Fruit fly (Drosophila melanogaster) whole organism, prepupa: ENCODE results near the gene gt.
A peak's percentile ranks its signal among the peaks of the same experiment; 100 is the strongest.

ENCODE experiments used
- Blimp-1 ChIP-seq: fragments of 200-800 bp; sonication (Bioruptor generic); optimal IDR thresholded peaks from 3 replicates; lab custom pipeline; 2017; ENCODE audit warnings: missing biosample characterization, missing genetic modification characterization, mild to moderate bottlenecking, moderate library complexity, missing genetic modification reagents
- CG10631 ChIP-seq: fragments of 200-800 bp; sonication (Bioruptor generic); optimal IDR thresholded peaks from 2 replicates; lab custom pipeline; 2016; ENCODE audit warnings: missing biosample characterization, missing genetic modification characterization
- CG11294 ChIP-seq: fragments of 200-800 bp; sonication (Bioruptor generic); IDR thresholded peaks from 2 replicates; pipeline ENCODE4 v1.3.6; 2022; ENCODE audit warnings: missing biosample characterization, missing genetic modification characterization
- CG11762 ChIP-seq: fragments of 200-800 bp; sonication (Bioruptor generic); optimal IDR thresholded peaks from 3 replicates; lab custom pipeline; 2016; ENCODE audit warnings: missing biosample characterization, missing genetic modification characterization; ENCODE audit not compliant: insufficient read depth
- CG11902 ChIP-seq: fragments of 200-800 bp; sonication (Bioruptor generic); optimal IDR thresholded peaks from 3 replicates; lab custom pipeline; 2016; ENCODE audit warnings: missing biosample characterization, missing genetic modification characterization
- CG15336 ChIP-seq: fragments of 200-800 bp; sonication (Bioruptor generic); IDR thresholded peaks from 2 replicates; pipeline ENCODE4 v1.3.6; 2022; ENCODE audit warnings: missing biosample characterization, missing genetic modification characterization
- CG1621 ChIP-seq: fragments of 200-800 bp; sonication (Bioruptor generic); optimal IDR thresholded peaks from 3 replicates; lab custom pipeline; 2018; ENCODE audit warnings: missing biosample characterization, mild to moderate bottlenecking, missing genetic modification characterization
- CG16779 ChIP-seq: fragments of 200-800 bp; sonication (Bioruptor generic); optimal IDR thresholded peaks from 3 replicates; lab custom pipeline; 2017; ENCODE audit warnings: missing biosample characterization, mild to moderate bottlenecking, missing genetic modification characterization
- CG3032 ChIP-seq: fragments of 200-800 bp; optimal IDR thresholded peaks from 2 replicates; lab custom pipeline; 2019; ENCODE audit warnings: missing biosample characterization, mild to moderate bottlenecking, missing genetic modification characterization, moderate library complexity
- CG32006 ChIP-seq: fragments of 200-800 bp; sonication (Bioruptor generic); optimal IDR thresholded peaks from 3 replicates; lab custom pipeline; 2017; ENCODE audit warnings: missing biosample characterization, mild to moderate bottlenecking, missing genetic modification characterization
- CG34406 ChIP-seq: fragments of 200-800 bp; sonication (Bioruptor generic); optimal IDR thresholded peaks from 3 replicates; lab custom pipeline; 2016; ENCODE audit warnings: missing biosample characterization, missing genetic modification characterization
- CG3919 ChIP-seq: fragments of 200-800 bp; sonication (Bioruptor generic); optimal IDR thresholded peaks from 3 replicates; lab custom pipeline; 2016; ENCODE audit warnings: missing biosample characterization, missing genetic modification characterization
- CG4318 ChIP-seq: fragments of 200-800 bp; sonication (Bioruptor generic); optimal IDR thresholded peaks from 3 replicates; lab custom pipeline; 2017; ENCODE audit warnings: missing biosample characterization, mild to moderate bottlenecking, missing genetic modification characterization
- CG6163 ChIP-seq: fragments of 200-800 bp; sonication (Bioruptor generic); IDR thresholded peaks from 3 replicates; pipeline ENCODE4 v1.3.6; 2022; ENCODE audit warnings: missing biosample characterization, missing genetic modification characterization
- CG6276 ChIP-seq: fragments of 200-800 bp; sonication (Bioruptor generic); optimal IDR thresholded peaks from 2 replicates; lab custom pipeline; 2017; ENCODE audit warnings: missing biosample characterization, mild to moderate bottlenecking, missing genetic modification characterization
- CG6792 ChIP-seq: fragments of 200-800 bp; sonication (Bioruptor generic); optimal IDR thresholded peaks from 3 replicates; lab custom pipeline; 2016; ENCODE audit warnings: missing biosample characterization, missing genetic modification characterization
- CG6808 ChIP-seq: fragments of 200-800 bp; sonication (Bioruptor generic); optimal IDR thresholded peaks from 3 replicates; lab custom pipeline; 2017; ENCODE audit warnings: missing biosample characterization, missing genetic modification characterization, mild to moderate bottlenecking, moderate library complexity, missing genetic modification reagents
- CG6854 ChIP-seq: fragments of 200-800 bp; sonication (Bioruptor generic); optimal IDR thresholded peaks from 2 replicates; lab custom pipeline; 2017; ENCODE audit warnings: missing biosample characterization, mild to moderate bottlenecking, missing genetic modification characterization
- CG7368 ChIP-seq: fragments of 200-800 bp; sonication (Bioruptor generic); optimal IDR thresholded peaks from 3 replicates; lab custom pipeline; 2016; ENCODE audit warnings: missing biosample characterization, missing genetic modification characterization
- CG8319 ChIP-seq: fragments of 200-800 bp; sonication (Bioruptor generic); optimal IDR thresholded peaks from 3 replicates; lab custom pipeline; 2016; ENCODE audit warnings: missing biosample characterization, missing genetic modification characterization
- CG8632 ChIP-seq: fragments of 200-800 bp; sonication (Bioruptor generic); optimal IDR thresholded peaks from 3 replicates; lab custom pipeline; 2016; ENCODE audit warnings: missing biosample characterization, missing genetic modification characterization
- CG9139 ChIP-seq: fragments of 200-800 bp; sonication (Bioruptor generic); optimal IDR thresholded peaks from 3 replicates; lab custom pipeline; 2017; ENCODE audit warnings: missing biosample characterization, mild to moderate bottlenecking, missing genetic modification characterization
- Eip75B ChIP-seq: fragments of 200-800 bp; sonication (Bioruptor generic); optimal IDR thresholded peaks from 3 replicates; lab custom pipeline; 2016; ENCODE audit warnings: missing biosample characterization, missing genetic modification characterization
- Eip78C ChIP-seq: fragments of 200-800 bp; sonication (Bioruptor generic); peaks from one replicate; lab custom pipeline; 2016; ENCODE audit warnings: missing biosample characterization, missing genetic modification characterization
- Eip93F ChIP-seq: fragments of 200-800 bp; sonication (Bioruptor generic); optimal IDR thresholded peaks from 2 replicates; lab custom pipeline; 2016; ENCODE audit warnings: missing biosample characterization, mild to moderate bottlenecking, missing genetic modification characterization
- Gug ChIP-seq: fragments of 200-800 bp; sonication (Bioruptor generic); IDR thresholded peaks from 2 replicates; pipeline ENCODE4 v1.3.6; 2022; ENCODE audit warnings: missing biosample characterization, missing genetic modification characterization
- Hr38 ChIP-seq: sonication (Bioruptor generic); optimal IDR thresholded peaks from 2 replicates; lab custom pipeline; 2016; ENCODE audit warnings: missing biosample characterization, missing genetic modification characterization
- Hr39 ChIP-seq: fragments of 200-800 bp; sonication (Bioruptor generic); optimal IDR thresholded peaks from 2 replicates; lab custom pipeline; 2016; ENCODE audit warnings: missing biosample characterization, missing genetic modification characterization
- Hr4 ChIP-seq: fragments of 200-800 bp; sonication (Bioruptor generic); optimal IDR thresholded peaks from 3 replicates; lab custom pipeline; 2016; ENCODE audit warnings: missing biosample characterization, missing genetic modification characterization
- Lpt ChIP-seq: fragments of 200-800 bp; sonication (Bioruptor generic); optimal IDR thresholded peaks from 3 replicates; lab custom pipeline; 2016; ENCODE audit warnings: missing biosample characterization, missing genetic modification characterization
- OdsH ChIP-seq: fragments of 200-800 bp; sonication (Bioruptor generic); optimal IDR thresholded peaks from 3 replicates; lab custom pipeline; 2016; ENCODE audit warnings: missing biosample characterization, missing genetic modification characterization
- Smox ChIP-seq: fragments of 200-800 bp; sonication (Bioruptor generic); optimal IDR thresholded peaks from 3 replicates; lab custom pipeline; 2016; ENCODE audit warnings: missing biosample characterization, missing genetic modification characterization
- Sox102F ChIP-seq: fragments of 200-800 bp; sonication (Bioruptor generic); optimal IDR thresholded peaks from 2 replicates; lab custom pipeline; 2016; ENCODE audit warnings: missing biosample characterization, mild to moderate bottlenecking, missing genetic modification characterization
- Sox15 ChIP-seq: fragments of 200-800 bp; sonication (Bioruptor generic); optimal IDR thresholded peaks from 3 replicates; lab custom pipeline; 2016; ENCODE audit warnings: missing biosample characterization, missing genetic modification characterization
- achi ChIP-seq: fragments of 200-800 bp; sonication (Bioruptor generic); optimal IDR thresholded peaks from 3 replicates; lab custom pipeline; 2016; ENCODE audit warnings: missing biosample characterization, missing genetic modification characterization
- dsx ChIP-seq: fragments of 200-800 bp; optimal IDR thresholded peaks from 3 replicates; lab custom pipeline; 2019; ENCODE audit warnings: missing biosample characterization, mild to moderate bottlenecking, missing genetic modification characterization, moderate library complexity; ENCODE audit not compliant: poor library complexity, severe bottlenecking
- eg ChIP-seq: fragments of 200-800 bp; sonication (Bioruptor generic); IDR thresholded peaks from 3 replicates; pipeline ENCODE4 v1.3.6; 2022; ENCODE audit warnings: missing biosample characterization, missing genetic modification characterization
- esn ChIP-seq: fragments of 200-800 bp; sonication (Bioruptor generic); optimal IDR thresholded peaks from 2 replicates; lab custom pipeline; 2016; ENCODE audit warnings: missing biosample characterization, mild to moderate bottlenecking, missing genetic modification characterization, moderate library complexity
- fd59A ChIP-seq: fragments of 200-800 bp; sonication (Bioruptor generic); optimal IDR thresholded peaks from 2 replicates; lab custom pipeline; 2017; ENCODE audit warnings: missing biosample characterization, mild to moderate bottlenecking, missing genetic modification characterization, missing genetic modification reagents
- fd85E ChIP-seq: fragments of 200-800 bp; sonication (Bioruptor generic); optimal IDR thresholded peaks from 3 replicates; lab custom pipeline; 2016; ENCODE audit warnings: missing biosample characterization, missing genetic modification characterization
- fkh ChIP-seq: fragments of 200-800 bp; sonication (Bioruptor generic); optimal IDR thresholded peaks from 3 replicates; lab custom pipeline; 2017; ENCODE audit warnings: missing biosample characterization, mild to moderate bottlenecking, missing genetic modification characterization, moderate library complexity
- lz ChIP-seq: fragments of 200-800 bp; sonication (Bioruptor generic); optimal IDR thresholded peaks from 3 replicates; lab custom pipeline; 2016; ENCODE audit warnings: missing biosample characterization, missing genetic modification characterization
- net ChIP-seq: fragments of 200-800 bp; sonication (Bioruptor generic); optimal IDR thresholded peaks from 3 replicates; lab custom pipeline; 2016; ENCODE audit warnings: missing biosample characterization, missing genetic modification characterization
- pdm3 ChIP-seq: fragments of 200-800 bp; sonication (Bioruptor generic); optimal IDR thresholded peaks from 3 replicates; lab custom pipeline; 2016; ENCODE audit warnings: missing biosample characterization, missing genetic modification characterization
- salr ChIP-seq, 2 experiments: fragments of 200-800 bp; sonication (Bioruptor generic); optimal IDR thresholded peaks; 3 replicates each; lab custom pipeline; 2016 to 2018; ENCODE audit warnings: missing biosample characterization in 2 of 2, missing genetic modification characterization in 2 of 2, mild to moderate bottlenecking in 1 of 2
- spab ChIP-seq: fragments of 200-800 bp; sonication (Bioruptor generic); optimal IDR thresholded peaks from 2 replicates; lab custom pipeline; 2017; ENCODE audit warnings: missing biosample characterization, mild to moderate bottlenecking, missing genetic modification characterization, missing genetic modification reagents
- ss ChIP-seq, 2 experiments: fragments of 200-800 bp; sonication (Bioruptor generic); optimal IDR thresholded peaks; 2 replicates in 1 of 2; 3 replicates in 1 of 2; lab custom pipeline; 2017 to 2018; ENCODE audit warnings: mild to moderate bottlenecking in 2 of 2, missing biosample characterization in 2 of 2, missing genetic modification characterization in 2 of 2, moderate library complexity in 1 of 2
- topi ChIP-seq: fragments of 200-800 bp; sonication (Bioruptor generic); optimal IDR thresholded peaks from 3 replicates; lab custom pipeline; 2016; ENCODE audit warnings: missing biosample characterization, missing genetic modification characterization
- vri ChIP-seq: fragments of 200-800 bp; sonication (Bioruptor generic); optimal IDR thresholded peaks from 3 replicates; lab custom pipeline; 2016; ENCODE audit warnings: missing biosample characterization, mild to moderate bottlenecking, missing genetic modification characterization

Gene gt

DNA sequence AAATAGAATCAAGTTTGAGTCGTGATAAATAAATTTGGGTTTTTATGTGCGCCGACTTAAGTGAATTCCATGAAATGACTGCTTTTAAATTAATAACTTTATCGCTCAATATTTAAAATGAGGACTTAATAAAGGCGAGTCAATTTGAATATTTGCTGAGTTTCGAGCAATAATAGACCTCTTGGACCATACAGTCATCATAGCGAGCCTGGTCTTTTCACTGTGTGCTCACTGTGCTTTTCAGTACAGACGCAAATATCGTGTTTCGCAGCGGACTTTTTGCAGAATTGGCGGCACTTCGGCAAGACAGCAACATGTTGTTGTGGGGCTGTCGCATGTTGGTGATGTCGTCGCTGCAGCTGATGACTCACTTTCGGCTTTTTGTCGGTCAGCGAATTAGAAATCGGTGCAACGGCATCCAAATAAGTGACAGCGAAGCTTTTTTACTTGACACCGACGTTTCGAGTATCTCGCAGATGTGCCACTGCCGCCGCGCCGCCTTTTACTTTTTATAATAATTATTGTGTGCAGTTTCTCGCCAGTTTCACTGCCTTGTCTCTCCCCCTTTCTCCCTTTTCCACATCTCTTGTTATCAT, 29.2 kb upstream of the gt start:
- TF ChIP-seq CG8632 (GFP tag; lab: Kevin White, UChicago) (no peak), CG6792 (GFP tag; lab: Kevin White, UChicago) (no peak), Smox (GFP tag; lab: Kevin White, UChicago) (no peak), CG11294 (GFP tag; lab: Robert Waterston, UW) (no peak; the same call in 1 of the 2 replicates), CG34406 (GFP tag; lab: Kevin White, UChicago) (no peak), CG3919 (GFP tag; lab: Kevin White, UChicago) (no peak), lz (GFP tag; lab: Kevin White, UChicago) (no peak), CG6163 (GFP tag; lab: Robert Waterston, UW) (0 out of 3 replicates have a peak, but pooled peaks have one; percentile 41), Hr38 (GFP tag; lab: Kevin White, UChicago) (no peak), CG3032 (tag; lab: Kevin White, UChicago) (no peak), Blimp-1 (GFP tag; lab: Kevin White, UChicago) (no peak), CG6854 (GFP tag; lab: Kevin White, UChicago) (no peak), dsx (GFP tag; lab: Kevin White, UChicago) (no peak), Eip78C (GFP tag; lab: Kevin White, UChicago) (peak; percentile 23), spab (GFP tag; lab: Kevin White, UChicago) (no peak), fd85E (GFP tag; lab: Kevin White, UChicago) (no peak), CG4318 (GFP tag; lab: Kevin White, UChicago) (no peak), CG1621 (tag; lab: Kevin White, UChicago) (no peak), achi (no peak), CG7368 (GFP tag; lab: Kevin White, UChicago) (no peak), Eip75B (GFP tag; lab: Kevin White, UChicago) (no peak), Gug (GFP tag; lab: Robert Waterston, UW) (no peak), CG9139 (GFP tag; lab: Kevin White, UChicago) (no peak), Eip93F (GFP tag; lab: Kevin White, UChicago) (no peak), CG11762 (GFP tag; lab: Kevin White, UChicago) (no peak), net (GFP tag; lab: Kevin White, UChicago) (no peak), fd59A (GFP tag; lab: Kevin White, UChicago) (no peak), OdsH (GFP tag; lab: Kevin White, UChicago) (no peak), CG8319 (GFP tag; lab: Kevin White, UChicago) (no peak), vri (GFP tag; lab: Kevin White, UChicago) (no peak), Lpt (GFP tag; lab: Kevin White, UChicago) (no peak), topi (GFP tag; lab: Kevin White, UChicago) (no peak), Hr4 (peak; percentile 36), pdm3 (no peak), ss (GFP tag; optimal IDR thresholded peaks at IDR 0.05; lab: Kevin White, UChicago) (no peak), salr (GFP tag; optimal IDR thresholded peaks at IDR 0.05; lab: Kevin White, UChicago) (no peak), CG6808 (GFP tag; lab: Kevin White, UChicago) (no peak), CG32006 (GFP tag; lab: Kevin White, UChicago) (peak; percentile 5), CG10631 (GFP tag; lab: Kevin White, UChicago) (no peak), CG15336 (GFP tag; lab: Robert Waterston, UW) (0 out of 2 replicates have a peak, but pooled peaks have one; percentile 28), esn (GFP tag; lab: Kevin White, UChicago) (no peak), CG16779 (tag; lab: Kevin White, UChicago) (no peak), Hr39 (GFP tag; lab: Kevin White, UChicago) (no peak), Sox15 (GFP tag; lab: Kevin White, UChicago) (no peak), CG11902 (GFP tag; lab: Kevin White, UChicago) (no peak), CG6276 (no peak), eg (GFP tag; lab: Robert Waterston, UW) (peak; percentile 51; the same call in 1 of the 3 replicates), Sox102F (no peak), fkh (GFP tag; lab: Kevin White, UChicago) (no peak)
